Worm (Caenorhabditis elegans) whole organism, young adult: ENCODE data around the gene Y10G11A.1.

Source experiments
- F37B4.10 ChIP-seq: fragments of 200-800 bp; sonication (Bioruptor generic); IDR thresholded peaks from 2 replicates; pipeline ENCODE4 v1.3.6; 2022; ENCODE audit warnings: missing genetic modification characterization, missing compliant biosample characterization
- cebp-1 ChIP-seq, 2 experiments: fragments of 200-800 bp in 1 of 2; sonication (Bioruptor generic) in 1 of 2; sonication (generic microtip) in 1 of 2; IDR thresholded peaks in 1 of 2; optimal IDR thresholded peaks in 1 of 2; 2 replicates each; pipeline versions ENCODE4 v1.3.6 to Lab custom; 2017 to 2022; ENCODE audit warnings: missing compliant biosample characterization in 2 of 2, missing genetic modification characterization in 2 of 2, mild to moderate bottlenecking in 1 of 2, missing genetic modification reagents in 1 of 2, moderate library complexity in 1 of 2
- him-1 ChIP-seq: sonication (generic microtip); optimal IDR thresholded peaks from 2 replicates; lab custom pipeline; 2016; ENCODE audit warnings: missing genotype, missing genetic modification reagents, missing genetic modification characterization, missing compliant biosample characterization
- lin-26 ChIP-seq: fragments of 200-800 bp; sonication (Bioruptor generic); IDR thresholded peaks from 2 replicates; pipeline ENCODE4 v1.3.6; 2022; ENCODE audit warnings: missing genetic modification reagents, missing genetic modification characterization, missing compliant biosample characterization
- madf-8 ChIP-seq: fragments of 200-800 bp; sonication (Bioruptor generic); conservative IDR thresholded peaks from 2 replicates; pipeline ENCODE4 v1.3.6; 2022; ENCODE audit warnings: missing genetic modification reagents, missing genetic modification characterization, missing compliant biosample characterization
- pha-4 ChIP-seq: fragments of 150-350 bp; sonication (generic microtip); optimal IDR thresholded peaks from 2 replicates; lab custom pipeline; 2014; ENCODE audit warnings: missing biosample characterization, missing genetic modification reagents, missing genetic modification characterization
- rcor-1 ChIP-seq: fragments of 200-800 bp; sonication (Bioruptor generic); IDR thresholded peaks from 2 replicates; pipeline ENCODE4 v1.3.6; 2022; ENCODE audit warnings: missing genetic modification reagents, missing genetic modification characterization, missing compliant biosample characterization
- sea-2 ChIP-seq: fragments of 200-800 bp; sonication (Bioruptor generic); IDR thresholded peaks from 2 replicates; pipeline ENCODE4 v1.3.6; 2022; ENCODE audit warnings: missing genetic modification characterization, missing compliant biosample characterization
- unc-130 ChIP-seq: sonication (generic microtip); optimal IDR thresholded peaks from 2 replicates; lab custom pipeline; 2016; ENCODE audit warnings: missing genetic modification reagents, missing genetic modification characterization, missing compliant biosample characterization
- unc-62 ChIP-seq: fragments of 150-350 bp; optimal IDR thresholded peaks from 2 replicates; lab custom pipeline; 2014; ENCODE audit warnings: missing biosample characterization, missing genetic modification reagents, missing genetic modification characterization

DNA sequence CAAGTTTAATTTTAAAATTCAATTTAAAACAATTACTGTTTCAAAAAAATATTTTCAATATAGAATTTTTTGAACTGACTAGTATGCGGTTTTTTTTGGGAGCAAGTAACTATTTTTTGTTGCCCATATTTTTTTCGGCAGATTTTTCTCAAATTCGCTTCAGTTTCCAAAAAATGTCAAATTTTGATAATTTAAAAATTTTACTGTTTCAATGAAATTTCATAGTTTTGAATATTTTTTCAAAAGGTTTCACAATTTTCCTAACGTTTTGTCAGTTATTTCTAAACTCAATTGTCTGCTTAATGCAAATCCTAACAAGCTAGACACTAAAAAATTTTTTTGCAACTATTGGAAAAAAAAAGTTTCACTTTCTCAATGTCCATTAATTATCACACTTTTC lies 43.5 kb upstream of the Y10G11A.1 start:
- TF ChIP-seq him-1 (tag; lab: Kevin White, UChicago) (no peak), unc-62 (GFP tag; lab: Kevin White, UChicago) (no peak), pha-4 (tag; lab: Kevin White, UChicago) (no peak), unc-130 (no peak), madf-8 (no peak), F37B4.10 (GFP tag; lab: Robert Waterston, UW) (no peak), lin-26 (no peak), sea-2 (GFP tag; lab: Robert Waterston, UW) (no peak), rcor-1 (GFP tag; lab: Robert Waterston, UW) (no peak), cebp-1 (GFP tag; IDR thresholded peaks at IDR 0.05; lab: Robert Waterston, UW) (no peak), cebp-1 (tag; optimal IDR thresholded peaks at IDR 0.05; lab: Kevin White, UChicago) (no peak)
